Fruit fly (Drosophila melanogaster): ENCODE data around the gene oxt.

oxt gene

dm6 chr3L:2262515-2262944 is at the start of gene oxt, which contains the start of gene CG13807:
Gene oxt, minus strand, starts transcription at chr3L:2262664.
Gene CG13807, plus strand, starts transcription at chr3L:2262919.
- peak; percentile 90 for TF ChIP-seq CG7101 (tag; optimal IDR thresholded peaks at IDR 0.05)
- peak; percentile 89 for TF ChIP-seq CG11617 (GFP tag; optimal IDR thresholded peaks at IDR 0.05)
- peak; percentile 70 for TF ChIP-seq tj (GFP tag; optimal IDR thresholded peaks at IDR 0.05)
- peak; percentile 78 for TF ChIP-seq CG33017 (tag; optimal IDR thresholded peaks at IDR 0.05)
- TF ChIP-seq Mnt (GFP tag; optimal IDR thresholded peaks at IDR 0.05) = peak; percentile 78
- TF ChIP-seq cnc (optimal IDR thresholded peaks at IDR 0.05) = no peak
- TF ChIP-seq CG12768 (GFP tag; optimal IDR thresholded peaks at IDR 0.05) = peak; percentile 72
- peak; percentile 77 for TF ChIP-seq CG5204 (GFP tag; optimal IDR thresholded peaks at IDR 0.05)
- peak; percentile 71 for TF ChIP-seq pad (GFP tag; optimal IDR thresholded peaks at IDR 0.05)
- TF ChIP-seq Crg-1 (GFP tag; optimal IDR thresholded peaks at IDR 0.05) = peak; percentile 79
- peak; percentile 79 for TF ChIP-seq CG14711 (tag; optimal IDR thresholded peaks at IDR 0.05)
- peak; percentile 72 for TF ChIP-seq Hr96 (GFP tag; optimal IDR thresholded peaks at IDR 0.05)
- TF ChIP-seq bab1 (GFP tag; optimal IDR thresholded peaks at IDR 0.05) = peak; percentile 96
- peak; percentile 80 for TF ChIP-seq CG1620 (GFP tag; optimal IDR thresholded peaks at IDR 0.05)
- TF ChIP-seq cic (GFP tag; optimal IDR thresholded peaks at IDR 0.05) = peak; percentile 17
- peak; percentile 72 for TF ChIP-seq toe (GFP tag; optimal IDR thresholded peaks at IDR 0.05)
- TF ChIP-seq CG7045 (GFP tag; optimal IDR thresholded peaks at IDR 0.05) = peak; percentile 86
- TF ChIP-seq kay (GFP tag; ENCODE audit: borderline replicate concordance) = no peak
- TF ChIP-seq Clk (GFP tag; optimal IDR thresholded peaks at IDR 0.05) = no peak
- peak; percentile 62 for TF ChIP-seq ovo (GFP tag; optimal IDR thresholded peaks at IDR 0.05)

- no peak for TF ChIP-seq CG5204 (GFP tag; optimal IDR thresholded peaks at IDR 0.05)
- no peak for TF ChIP-seq cnc (optimal IDR thresholded peaks at IDR 0.05)
- TF ChIP-seq CG12768 (GFP tag; optimal IDR thresholded peaks at IDR 0.05) = no peak
- TF ChIP-seq CG11617 (GFP tag; optimal IDR thresholded peaks at IDR 0.05) = no peak
- no peak for TF ChIP-seq Hr96 (GFP tag; optimal IDR thresholded peaks at IDR 0.05)
- TF ChIP-seq toe (GFP tag; optimal IDR thresholded peaks at IDR 0.05) = no peak
- no peak for TF ChIP-seq tj (GFP tag; optimal IDR thresholded peaks at IDR 0.05)
- no peak for TF ChIP-seq CG14711 (tag; optimal IDR thresholded peaks at IDR 0.05)
- TF ChIP-seq bab1 (GFP tag; optimal IDR thresholded peaks at IDR 0.05) = no peak
- no peak for TF ChIP-seq Clk (GFP tag; optimal IDR thresholded peaks at IDR 0.05)
- no peak for TF ChIP-seq Mnt (GFP tag; optimal IDR thresholded peaks at IDR 0.05)
- TF ChIP-seq kay (GFP tag; ENCODE audit: borderline replicate concordance) = no peak
- TF ChIP-seq cic (GFP tag; optimal IDR thresholded peaks at IDR 0.05) = no peak
- TF ChIP-seq CG7045 (GFP tag; optimal IDR thresholded peaks at IDR 0.05) = no peak
- no peak for TF ChIP-seq pad (GFP tag; optimal IDR thresholded peaks at IDR 0.05)
- no peak for TF ChIP-seq CG1620 (GFP tag; optimal IDR thresholded peaks at IDR 0.05)
- TF ChIP-seq CG33017 (tag; optimal IDR thresholded peaks at IDR 0.05) = no peak
- no peak for TF ChIP-seq Crg-1 (GFP tag; optimal IDR thresholded peaks at IDR 0.05)
- no peak for TF ChIP-seq CG7101 (tag; optimal IDR thresholded peaks at IDR 0.05)
Observed at dm6 chr3L:2282506-2282905, 20.0 kb upstream of the oxt start, which contains the start of gene MsR2. Gene MsR2, plus strand, starts transcription at chr3L:2282883.

- TF ChIP-seq pad (GFP tag; optimal IDR thresholded peaks at IDR 0.05) (no peak), Clk (GFP tag; optimal IDR thresholded peaks at IDR 0.05) (no peak), Crg-1 (GFP tag; optimal IDR thresholded peaks at IDR 0.05) (no peak), bab1 (GFP tag; optimal IDR thresholded peaks at IDR 0.05) (no peak), cic (GFP tag; optimal IDR thresholded peaks at IDR 0.05) (no peak), CG7045 (GFP tag; optimal IDR thresholded peaks at IDR 0.05) (no peak), kay (GFP tag; ENCODE audit: borderline replicate concordance) (no peak), CG7101 (tag; optimal IDR thresholded peaks at IDR 0.05) (no peak), CG1620 (GFP tag; optimal IDR thresholded peaks at IDR 0.05) (no peak), Hr96 (GFP tag; optimal IDR thresholded peaks at IDR 0.05) (no peak), CG11617 (GFP tag; optimal IDR thresholded peaks at IDR 0.05) (no peak), CG14711 (tag; optimal IDR thresholded peaks at IDR 0.05) (no peak), CG33017 (tag; optimal IDR thresholded peaks at IDR 0.05) (no peak)
Observed at dm6 chr3L:2276250-2276649, 13.8 kb upstream of the oxt start, which contains the start of gene yellow-g2. Gene yellow-g2, plus strand, starts transcription at chr3L:2276550.

- TF ChIP-seq CG33017 (tag; optimal IDR thresholded peaks at IDR 0.05) = no peak
- no peak for TF ChIP-seq kay (GFP tag; ENCODE audit: borderline replicate concordance)
- no peak for TF ChIP-seq cic (GFP tag; optimal IDR thresholded peaks at IDR 0.05)
- TF ChIP-seq bab1 (GFP tag; optimal IDR thresholded peaks at IDR 0.05) = no peak
- TF ChIP-seq Hr96 (GFP tag; optimal IDR thresholded peaks at IDR 0.05) = no peak
- no peak for TF ChIP-seq tj (GFP tag; optimal IDR thresholded peaks at IDR 0.05)
- no peak for TF ChIP-seq CG14711 (tag; optimal IDR thresholded peaks at IDR 0.05)
- TF ChIP-seq CG7101 (tag; optimal IDR thresholded peaks at IDR 0.05) = no peak
- no peak for TF ChIP-seq cnc (optimal IDR thresholded peaks at IDR 0.05)
Observed at dm6 chr3L:2273392-2273791, 10.9 kb upstream of the oxt start.

- TF ChIP-seq Mnt (GFP tag; optimal IDR thresholded peaks at IDR 0.05) (no peak), pad (GFP tag; optimal IDR thresholded peaks at IDR 0.05) (no peak), CG11617 (GFP tag; optimal IDR thresholded peaks at IDR 0.05) (no peak), Clk (GFP tag; optimal IDR thresholded peaks at IDR 0.05) (no peak), CG5204 (GFP tag; optimal IDR thresholded peaks at IDR 0.05) (no peak)
Observed at dm6 chr3L:2272669-2273068, 10.2 kb upstream of the oxt start, which contains the start of gene yellow-g. Gene yellow-g, minus strand, starts transcription at chr3L:2272769.

dm6 chr3L:2268525-2268924 is 6.1 kb upstream of the oxt start, which contains the start of gene CG32302:
Gene CG32302, plus strand, starts transcription at chr3L:2268825.
- no peak for TF ChIP-seq Hr96 (GFP tag; optimal IDR thresholded peaks at IDR 0.05)
- TF ChIP-seq CG1620 (GFP tag; optimal IDR thresholded peaks at IDR 0.05) = no peak
- no peak for TF ChIP-seq CG12768 (GFP tag; optimal IDR thresholded peaks at IDR 0.05)
